Worm (Caenorhabditis elegans) whole organism, early embryonic: ENCODE measurements around the gene K04G7.1.

ENCODE experiments used
- B0310.2 ChIP-seq: sonication (generic microtip); optimal IDR thresholded peaks from 2 replicates; lab custom pipeline; 2016; ENCODE audit warnings: mild to moderate bottlenecking, missing genetic modification characterization, missing compliant biosample characterization
- F13C5.2 ChIP-seq: sonication (generic microtip); optimal IDR thresholded peaks from 2 replicates; lab custom pipeline; 2017; ENCODE audit warnings: mild to moderate bottlenecking, missing genetic modification characterization, inconsistent platforms, missing compliant biosample characterization
- aly-1 ChIP-seq: sonication (generic microtip); optimal IDR thresholded peaks from 2 replicates; lab custom pipeline; 2016; ENCODE audit warnings: missing genetic modification characterization, missing compliant biosample characterization
- ama-1 ChIP-seq: fragments of 150-350 bp; optimal IDR thresholded peaks from 2 replicates; lab custom pipeline; 2014
- ceh-13 ChIP-seq: fragments of 200-800 bp; sonication (Bioruptor generic); optimal IDR thresholded peaks from 2 replicates; lab custom pipeline; 2018; ENCODE audit warnings: mild to moderate bottlenecking, missing genetic modification characterization, missing compliant biosample characterization
- ceh-36 ChIP-seq: sonication (generic microtip); optimal IDR thresholded peaks from 2 replicates; lab custom pipeline; 2016; ENCODE audit warnings: missing genetic modification characterization, inconsistent platforms, missing compliant biosample characterization
- ets-7 ChIP-seq: sonication (generic microtip); optimal IDR thresholded peaks from 2 replicates; lab custom pipeline; 2016; ENCODE audit warnings: missing genotype, missing genetic modification characterization, missing compliant biosample characterization
- flt-1 ChIP-seq: fragments of 200-800 bp; sonication (Bioruptor generic); IDR thresholded peaks from 2 replicates; pipeline ENCODE4 v1.3.6; 2022; ENCODE audit warnings: missing genetic modification characterization, missing compliant biosample characterization
- hmbx-1 ChIP-seq: sonication (generic microtip); optimal IDR thresholded peaks from 2 replicates; lab custom pipeline; 2016; ENCODE audit warnings: mild to moderate bottlenecking, missing genetic modification characterization, missing compliant biosample characterization
- hmg-4 ChIP-seq: fragments of 200-800 bp; sonication (Bioruptor generic); optimal IDR thresholded peaks from 2 replicates; lab custom pipeline; 2018; ENCODE audit warnings: mild to moderate bottlenecking, missing genetic modification characterization, missing compliant biosample characterization
- hnd-1 ChIP-seq: sonication (generic microtip); optimal IDR thresholded peaks from 2 replicates; lab custom pipeline; 2016; ENCODE audit warnings: missing genetic modification characterization, missing compliant biosample characterization
- pes-1 ChIP-seq: fragments of 200-800 bp; sonication (Bioruptor generic); IDR thresholded peaks from 2 replicates; pipeline ENCODE4 v1.3.6; 2022; ENCODE audit warnings: missing genetic modification reagents, missing genetic modification characterization, missing compliant biosample characterization
- scrt-1 ChIP-seq: fragments of 200-800 bp; sonication (Bioruptor generic); IDR thresholded peaks from 2 replicates; pipeline ENCODE4 v1.3.6; 2022; ENCODE audit warnings: missing genetic modification characterization, missing compliant biosample characterization
- sea-1 ChIP-seq: fragments of 200-800 bp; sonication (Bioruptor generic); conservative IDR thresholded peaks from 2 replicates; pipeline ENCODE4 v1.3.6; 2022; ENCODE audit warnings: missing genetic modification characterization, missing compliant biosample characterization
- tbx-11 ChIP-seq: fragments of 200-800 bp; sonication (Bioruptor generic); IDR thresholded peaks from 2 replicates; pipeline ENCODE4 v1.3.6; 2022; ENCODE audit warnings: missing genetic modification characterization, missing compliant biosample characterization
- tbx-37 ChIP-seq: fragments of 200-800 bp; sonication (Bioruptor generic); conservative IDR thresholded peaks from 2 replicates; pipeline ENCODE4 v1.3.6; 2022; ENCODE audit warnings: missing genetic modification reagents, missing genetic modification characterization, missing compliant biosample characterization
- tra-4 ChIP-seq: sonication (generic microtip); optimal IDR thresholded peaks from 2 replicates; lab custom pipeline; 2017; ENCODE audit warnings: missing genetic modification characterization, missing compliant biosample characterization

K04G7.1 gene

DNA sequence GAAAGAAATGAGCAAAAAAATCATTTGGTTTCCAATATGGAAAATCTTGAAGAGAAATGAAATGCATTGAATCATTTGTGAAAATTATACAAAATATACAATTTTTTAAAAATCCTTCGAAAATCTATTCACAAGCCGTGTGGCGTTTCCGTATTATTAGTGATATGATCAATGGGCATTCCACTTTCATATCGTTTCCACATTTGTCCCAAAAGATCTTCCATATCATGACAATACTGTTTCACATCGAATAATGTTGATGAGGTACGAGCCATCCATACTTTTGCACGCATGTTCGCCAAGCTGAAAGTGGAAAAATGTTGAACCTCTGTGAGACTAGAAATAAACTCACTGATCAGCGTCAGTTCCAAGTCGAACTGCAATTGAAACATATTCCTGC lies 16.2 kb upstream of the K04G7.1 start:
- TF ChIP-seq ama-1 (lab: Kevin White, UChicago) (no peak), pes-1 (GFP tag; lab: Robert Waterston, UW) (no peak), sea-1 (GFP tag; lab: Robert Waterston, UW) (no peak), tbx-37 (no peak), F13C5.2 (tag; lab: Kevin White, UChicago) (no peak), B0310.2 (tag; lab: Kevin White, UChicago) (no peak), hnd-1 (tag; lab: Kevin White, UChicago) (no peak), tbx-11 (no peak), scrt-1 (GFP tag; lab: Robert Waterston, UW) (no peak), ceh-13 (GFP tag; lab: Kevin White, UChicago) (no peak), hmbx-1 (no peak), ets-7 (no peak), flt-1 (GFP tag; lab: Robert Waterston, UW) (no peak), tra-4 (tag; lab: Kevin White, UChicago) (no peak), aly-1 (tag; lab: Kevin White, UChicago) (no peak), hmg-4 (GFP tag; lab: Kevin White, UChicago) (no peak), ceh-36 (tag; lab: Kevin White, UChicago) (no peak)

DNA sequence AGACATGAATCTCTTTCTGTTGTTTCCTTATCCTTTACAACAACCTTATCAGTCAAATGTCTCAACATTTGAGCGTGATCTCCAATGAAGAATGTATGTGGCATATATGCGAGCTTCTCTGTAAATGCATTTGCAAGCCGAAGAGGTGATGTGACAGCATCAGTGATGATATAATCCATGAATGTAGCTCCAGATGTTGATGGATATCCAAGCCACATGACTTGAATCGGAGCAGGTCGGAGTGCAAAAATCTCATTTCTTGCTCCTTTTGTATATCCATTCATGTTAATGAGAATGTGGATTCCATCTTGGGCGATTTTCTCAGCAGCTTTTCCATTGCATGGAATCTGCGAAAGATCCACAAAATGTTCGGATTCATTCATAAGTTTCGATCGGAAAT lies 14.3 kb upstream of the K04G7.1 start:
- TF ChIP-seq ama-1 (lab: Kevin White, UChicago) (no peak), hmbx-1 (no peak), ceh-13 (GFP tag; lab: Kevin White, UChicago) (no peak), tbx-37 (no peak), hmg-4 (GFP tag; lab: Kevin White, UChicago) (no peak), scrt-1 (GFP tag; lab: Robert Waterston, UW) (no peak), ets-7 (no peak), B0310.2 (tag; lab: Kevin White, UChicago) (no peak)

DNA sequence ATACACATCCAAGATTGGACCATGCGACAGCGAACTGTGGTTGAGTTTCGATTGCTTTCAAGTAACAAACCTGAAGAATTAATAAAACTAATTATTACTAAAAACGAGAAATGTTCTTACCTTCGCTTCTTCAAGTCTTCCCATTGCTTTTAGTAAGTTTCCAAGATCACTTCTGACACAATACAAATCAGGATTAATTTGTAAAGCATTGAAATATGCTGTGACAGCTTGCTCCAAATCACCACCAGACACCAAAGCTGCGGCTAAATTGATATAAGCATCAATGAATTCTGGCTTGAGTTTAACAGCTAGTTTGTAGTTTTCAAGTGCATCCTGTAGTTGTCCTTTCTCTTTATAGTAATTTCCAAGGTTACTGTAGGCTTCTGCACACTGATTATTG lies 12.3 kb upstream of the K04G7.1 start:
- no peak for TF ChIP-seq pes-1 (GFP tag; lab: Robert Waterston, UW)
- no peak for TF ChIP-seq sea-1 (GFP tag; lab: Robert Waterston, UW)
- no peak for TF ChIP-seq hnd-1 (tag; lab: Kevin White, UChicago)
- no peak for TF ChIP-seq ets-7
- no peak for TF ChIP-seq tbx-37
- no peak for TF ChIP-seq ama-1 (lab: Kevin White, UChicago)
- no peak for TF ChIP-seq tbx-11
- no peak for TF ChIP-seq F13C5.2 (tag; lab: Kevin White, UChicago)
- no peak for TF ChIP-seq flt-1 (GFP tag; lab: Robert Waterston, UW)
- no peak for TF ChIP-seq scrt-1 (GFP tag; lab: Robert Waterston, UW)
- TF ChIP-seq aly-1 (tag; lab: Kevin White, UChicago) = no peak
- TF ChIP-seq ceh-13 (GFP tag; lab: Kevin White, UChicago) = no peak
- TF ChIP-seq hmg-4 (GFP tag; lab: Kevin White, UChicago) = no peak
- TF ChIP-seq hmbx-1 = no peak
- no peak for TF ChIP-seq ceh-36 (tag; lab: Kevin White, UChicago)
- TF ChIP-seq B0310.2 (tag; lab: Kevin White, UChicago) = no peak
- TF ChIP-seq tra-4 (tag; lab: Kevin White, UChicago) = no peak

DNA sequence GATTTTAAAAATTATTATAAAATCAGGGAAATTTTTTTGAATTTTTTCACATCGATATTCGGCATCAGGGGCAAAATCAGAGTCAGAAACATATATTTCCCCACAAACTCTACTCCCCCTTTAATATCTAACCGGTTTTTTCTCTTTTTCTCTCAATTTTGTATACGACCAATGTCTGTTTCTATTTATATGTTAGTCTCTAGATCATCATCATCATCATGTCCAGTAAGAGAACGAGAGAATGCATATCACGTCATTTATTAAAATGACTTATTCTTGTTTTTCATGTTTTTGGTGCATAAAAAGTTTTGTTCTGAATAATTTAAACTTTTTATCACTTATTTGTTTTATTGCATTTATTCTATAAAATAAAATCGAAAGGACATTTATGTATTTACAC lies 9.9 kb upstream of the K04G7.1 start:
- TF ChIP-seq ceh-36 (tag; lab: Kevin White, UChicago) = no peak

DNA sequence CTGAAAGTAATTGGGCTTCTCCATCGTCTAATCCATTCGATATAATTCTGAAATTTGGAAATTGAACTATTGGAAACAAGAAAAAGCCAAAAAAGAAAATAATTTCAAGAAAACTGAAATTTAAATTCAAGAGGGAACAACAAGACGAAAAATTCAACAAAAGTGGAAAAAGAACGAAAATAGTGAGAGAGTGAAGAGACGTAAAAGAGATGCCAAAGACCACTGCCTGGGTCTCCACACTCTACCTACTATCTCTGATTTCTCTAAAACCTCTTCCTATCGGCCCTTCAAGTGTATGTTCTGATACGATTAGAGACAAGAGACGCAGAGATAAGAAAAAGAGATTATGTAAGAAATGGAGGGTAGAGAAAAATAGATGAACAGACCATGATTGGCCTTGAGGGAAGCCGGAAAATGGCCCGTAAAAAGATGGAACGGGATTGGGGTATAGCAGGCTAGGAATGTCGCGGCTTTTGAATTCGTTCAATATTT lies 8.7 kb upstream of the K04G7.1 start, which contains the start of gene ogt-1:
Gene ogt-1 (minus strand): TSS at position 51 of the 492 bp plus-strand sequence.
- peak; percentile 32 for TF ChIP-seq F13C5.2 (tag; lab: Kevin White, UChicago)
- TF ChIP-seq tra-4 (tag; lab: Kevin White, UChicago) = no peak
- TF ChIP-seq hmg-4 (GFP tag; lab: Kevin White, UChicago) = peak; percentile 25
- TF ChIP-seq pes-1 (GFP tag; lab: Robert Waterston, UW) = no peak

DNA sequence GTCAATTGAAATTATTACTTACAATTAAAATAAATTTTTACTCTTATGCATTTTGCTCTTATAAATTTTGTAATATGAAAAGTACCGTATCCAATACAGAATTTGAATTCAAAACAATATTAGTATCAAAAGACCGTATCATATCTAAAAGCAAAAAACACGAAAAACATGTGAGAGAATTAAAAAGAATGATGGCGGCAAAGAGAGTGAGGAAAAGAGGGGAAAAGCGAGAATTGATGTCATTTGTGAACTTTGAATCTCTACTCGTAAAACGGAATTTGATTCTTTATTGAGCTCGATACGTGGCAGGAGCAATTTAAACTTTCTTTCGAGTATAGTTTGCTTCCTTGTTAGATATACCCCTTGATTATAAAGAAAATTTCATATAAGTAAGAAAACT lies 8.0 kb upstream of the K04G7.1 start:
- TF ChIP-seq aly-1 (tag; lab: Kevin White, UChicago) (no peak), ets-7 (no peak), tbx-37 (no peak), hmbx-1 (no peak), hmg-4 (GFP tag; lab: Kevin White, UChicago) (no peak), F13C5.2 (tag; lab: Kevin White, UChicago) (no peak), sea-1 (GFP tag; lab: Robert Waterston, UW) (no peak), pes-1 (GFP tag; lab: Robert Waterston, UW) (no peak)

DNA sequence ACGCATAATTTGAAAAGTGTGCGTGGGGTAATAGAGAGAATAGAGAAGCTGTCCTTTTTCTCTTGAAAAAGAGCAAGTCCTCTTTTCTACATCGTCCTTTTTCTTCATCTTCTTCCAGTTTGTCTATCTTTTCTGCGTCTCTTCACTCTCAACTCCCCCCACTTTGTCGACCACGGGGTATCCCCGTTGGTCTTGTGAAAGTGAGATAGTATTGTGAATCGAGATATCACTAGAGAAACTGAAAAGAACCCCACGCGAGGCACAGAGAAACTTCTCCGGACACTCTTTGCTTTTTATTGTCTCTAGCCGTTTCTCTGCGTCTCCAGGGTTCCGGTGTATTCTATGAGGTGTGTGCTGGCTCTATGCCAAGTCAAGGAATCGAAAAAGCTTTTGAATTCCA lies 6.9 kb upstream of the K04G7.1 start:
- TF ChIP-seq sea-1 (GFP tag; lab: Robert Waterston, UW) (0 out of 2 replicates have a peak, but pooled peaks have one; percentile 28), F13C5.2 (tag; lab: Kevin White, UChicago) (peak; percentile 70), hmg-4 (GFP tag; lab: Kevin White, UChicago) (peak; percentile 2), scrt-1 (GFP tag; lab: Robert Waterston, UW) (no peak), flt-1 (GFP tag; lab: Robert Waterston, UW) (peak; percentile 3; the same call in 1 of the 2 replicates)

DNA sequence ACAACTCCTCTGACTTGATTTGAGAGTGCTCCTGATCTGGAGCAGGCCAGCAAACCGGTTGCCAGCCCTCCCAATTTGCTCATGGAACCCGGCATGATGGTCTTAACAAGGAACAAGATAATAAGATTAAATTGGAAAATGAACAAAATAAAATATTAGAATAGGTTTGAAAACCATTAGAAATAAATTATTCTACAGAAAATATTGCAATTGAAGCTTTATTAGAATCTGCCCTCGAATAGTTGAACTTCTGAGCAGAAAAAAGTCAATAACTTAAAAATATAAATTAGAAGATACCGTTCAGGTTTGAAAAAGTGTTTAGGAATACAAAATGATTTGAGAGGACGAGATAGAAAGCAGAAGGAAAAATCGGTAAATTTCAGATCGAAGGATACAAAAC lies 3.8 kb upstream of the K04G7.1 start, which contains the start of gene nuo-4:
Gene nuo-4 (minus strand): TSS at position 101 of the 400 bp plus-strand sequence.
- TF ChIP-seq ama-1 (lab: Kevin White, UChicago) = no peak
- TF ChIP-seq ets-7 = no peak
- no peak for TF ChIP-seq tbx-11
- no peak for TF ChIP-seq hnd-1 (tag; lab: Kevin White, UChicago)
- no peak for TF ChIP-seq scrt-1 (GFP tag; lab: Robert Waterston, UW)
- TF ChIP-seq sea-1 (GFP tag; lab: Robert Waterston, UW) = no peak
- TF ChIP-seq tra-4 (tag; lab: Kevin White, UChicago) = no peak
- no peak for TF ChIP-seq aly-1 (tag; lab: Kevin White, UChicago)
- no peak for TF ChIP-seq hmbx-1
- no peak for TF ChIP-seq flt-1 (GFP tag; lab: Robert Waterston, UW)
- no peak for TF ChIP-seq F13C5.2 (tag; lab: Kevin White, UChicago)
- TF ChIP-seq ceh-13 (GFP tag; lab: Kevin White, UChicago) = no peak
